Fruit fly (Drosophila melanogaster) whole organism, larva: ENCODE measurements around the gene OS9.

Source experiments
- noc ChIP-seq: fragments of 200-800 bp; sonication (Bioruptor generic); optimal IDR thresholded peaks from 3 replicates; lab custom pipeline; 2019; ENCODE audit warnings: missing biosample characterization, mild to moderate bottlenecking, missing genetic modification characterization, moderate library complexity

OS9 gene

DNA sequence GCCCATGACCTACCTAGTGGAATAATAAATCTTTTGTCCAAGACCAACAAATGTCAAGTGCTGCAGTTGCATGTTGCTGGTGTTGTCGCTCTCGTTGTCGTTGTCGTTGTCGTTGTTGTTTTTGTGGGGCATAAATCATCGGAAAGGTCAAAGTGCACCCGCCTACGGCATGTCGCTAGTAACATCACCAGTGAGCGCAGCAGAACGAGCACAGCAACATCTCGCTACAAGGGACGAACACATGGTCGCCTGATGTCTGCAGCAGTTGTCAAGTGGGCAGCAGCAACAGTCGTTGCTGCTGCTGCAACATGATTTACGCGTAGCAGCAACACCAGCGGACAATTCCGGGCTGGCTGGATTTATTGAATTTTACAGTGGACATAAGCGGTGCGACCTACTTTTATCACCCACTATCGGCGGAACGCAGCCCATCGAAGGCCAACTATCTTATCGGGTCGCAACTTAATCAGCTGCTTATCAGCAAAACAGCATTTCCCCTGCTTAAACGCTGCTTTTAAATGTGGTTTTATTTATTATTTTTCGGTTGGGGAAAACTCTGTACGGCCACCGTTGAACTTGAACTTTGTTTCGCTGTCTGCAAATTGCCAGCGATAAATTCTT lies 14.7 kb downstream of the OS9 start:
- peak; percentile 2 for TF ChIP-seq noc (tag; lab: Kevin White, UChicago)

DNA sequence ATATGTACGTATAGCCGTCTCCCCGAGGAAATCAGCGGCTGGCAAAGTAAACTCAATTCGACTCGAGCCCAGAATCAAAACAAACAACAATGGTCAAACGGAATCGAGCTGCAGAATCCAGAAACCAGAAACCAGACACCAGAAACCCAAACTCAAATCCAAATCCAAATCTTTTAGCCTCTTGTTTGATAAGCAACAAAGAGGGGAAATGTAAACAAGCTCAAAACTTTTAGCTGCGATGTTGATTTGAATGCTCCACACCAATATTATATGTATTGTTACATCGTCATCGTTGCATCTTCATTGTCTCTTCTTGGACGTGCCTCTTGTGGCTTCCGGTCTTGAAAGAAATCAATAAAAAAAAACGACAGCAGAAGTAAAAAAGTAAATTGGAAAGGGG lies 16.7 kb downstream of the OS9 start:
- no peak for TF ChIP-seq noc (tag; lab: Kevin White, UChicago)

DNA sequence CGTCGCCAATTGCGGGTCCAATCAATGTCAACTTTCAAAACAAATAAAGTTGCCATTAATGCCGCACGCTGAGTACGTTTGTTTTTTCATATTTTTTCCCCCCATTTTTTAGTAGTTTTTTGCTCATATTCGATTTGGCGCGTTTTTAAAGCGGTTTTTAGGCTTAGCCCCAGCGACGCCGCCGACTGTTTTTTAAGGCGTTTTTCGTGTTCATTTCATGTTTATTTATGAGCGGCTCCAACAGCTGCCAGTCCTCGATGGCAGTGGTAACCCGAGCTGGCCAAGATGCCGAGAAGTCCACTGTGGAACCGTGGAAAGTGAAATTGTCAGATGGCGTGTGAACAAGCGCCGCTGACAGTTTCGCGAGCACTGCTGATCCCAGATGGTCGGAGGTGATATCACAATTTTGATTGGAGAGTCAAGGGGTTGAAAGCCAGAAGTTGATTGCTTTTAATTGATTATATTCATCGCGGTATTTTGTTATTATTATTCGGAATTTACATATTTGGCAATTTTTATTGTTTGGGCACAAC lies 18.3 kb downstream of the OS9 start:
- TF ChIP-seq noc (tag; lab: Kevin White, UChicago) = no peak

DNA sequence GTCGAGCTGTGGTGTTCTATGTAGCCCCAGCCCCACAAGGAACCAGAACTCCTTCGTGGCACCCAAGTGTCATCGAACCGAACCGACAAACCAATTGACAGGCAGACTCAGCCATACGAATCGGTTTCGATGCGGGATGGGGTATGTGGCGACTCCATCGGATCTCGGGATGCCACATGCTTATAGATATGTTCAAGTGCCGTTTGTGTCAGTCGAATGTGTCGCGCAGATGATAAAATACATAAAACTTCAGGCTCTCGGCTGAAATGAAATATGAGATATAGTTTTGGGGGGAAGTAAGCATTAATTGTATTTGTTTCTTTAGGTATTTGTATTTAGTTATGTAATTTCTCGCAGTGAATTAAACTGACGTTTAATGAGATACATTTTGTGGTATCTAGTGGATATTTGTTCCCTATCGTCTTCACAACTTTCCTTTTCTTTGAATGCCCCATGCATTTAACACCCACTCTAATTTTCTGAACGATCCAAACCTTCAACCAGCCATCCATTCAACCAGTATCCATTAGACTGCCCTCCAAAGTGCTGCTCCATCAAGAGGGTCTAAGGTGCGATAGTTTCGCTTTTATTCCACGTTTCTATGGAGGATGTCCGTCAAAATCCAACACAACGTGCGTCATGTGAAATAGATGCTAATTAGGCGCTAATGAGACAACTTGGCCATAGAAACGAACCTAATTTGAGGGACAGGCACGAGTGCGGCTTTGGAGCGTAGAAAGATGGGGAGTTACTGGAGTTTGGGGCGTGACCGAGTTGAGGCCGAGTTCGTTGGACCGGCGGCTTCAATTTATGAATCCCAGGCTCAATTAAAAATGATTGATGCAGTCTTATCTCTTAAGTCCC lies 21.8 kb downstream of the OS9 start:
- TF ChIP-seq noc (tag; lab: Kevin White, UChicago) = no peak

DNA sequence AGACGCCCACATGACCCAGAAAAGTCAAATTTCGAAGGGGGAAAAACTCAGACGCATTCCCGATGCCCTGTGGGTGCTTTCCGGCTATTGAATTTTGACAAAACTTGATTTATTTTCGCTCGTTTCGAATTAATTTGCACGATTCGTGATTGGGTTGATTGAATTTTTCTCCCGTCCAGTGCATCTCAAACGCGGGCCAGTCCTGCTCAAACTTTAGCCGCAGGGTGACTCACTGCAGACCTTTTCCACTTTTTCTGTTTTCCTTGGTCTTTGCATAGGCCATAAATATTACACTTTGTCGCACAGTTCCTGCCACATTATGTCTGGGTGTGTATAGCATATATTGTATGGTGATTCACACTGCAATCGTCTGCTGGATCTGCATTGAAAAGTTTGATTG lies 23.2 kb downstream of the OS9 start:
- TF ChIP-seq noc (tag; lab: Kevin White, UChicago) = no peak

DNA sequence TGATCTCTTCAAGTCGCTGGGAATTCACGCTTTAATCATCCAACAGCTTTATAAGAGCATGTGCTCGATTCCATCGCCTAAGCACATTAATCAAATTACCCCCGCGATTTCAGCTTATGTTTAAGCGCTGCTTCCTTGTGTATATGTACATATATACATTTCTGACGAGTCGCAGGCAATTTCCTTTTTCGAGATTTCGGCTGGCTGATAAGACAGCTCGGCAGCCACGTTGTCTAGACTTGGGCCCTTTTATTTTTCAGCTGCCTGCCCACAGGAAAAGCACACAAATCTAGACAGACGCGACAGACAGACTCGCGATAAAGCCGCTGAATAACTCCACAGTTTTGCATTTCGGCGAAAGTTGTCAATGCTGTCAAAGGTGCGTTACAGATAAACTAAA lies 23.8 kb downstream of the OS9 start:
- TF ChIP-seq noc (tag; lab: Kevin White, UChicago) = no peak

DNA sequence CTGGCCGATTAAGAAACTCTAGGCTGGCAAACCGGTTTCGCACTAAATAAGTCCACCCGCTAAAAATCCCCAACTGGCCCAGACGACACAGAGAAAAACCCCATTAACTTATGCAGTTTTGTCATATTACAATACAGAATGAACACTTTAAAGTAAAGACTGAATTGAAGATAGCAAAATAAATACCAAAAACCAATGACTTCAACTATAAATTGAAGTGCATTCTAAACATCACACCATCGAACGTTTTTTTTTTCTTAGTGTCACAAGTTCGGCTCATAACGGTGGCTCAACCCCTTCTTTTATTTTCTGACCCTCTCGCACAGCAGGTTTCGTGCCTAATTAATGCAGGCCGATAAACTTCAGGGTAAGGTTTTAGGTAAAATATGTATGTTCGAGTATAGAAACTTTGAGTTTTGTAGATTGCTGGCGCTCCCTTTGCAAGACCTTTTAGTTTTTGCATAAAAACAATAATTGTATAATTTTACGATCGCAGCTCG lies 24.9 kb downstream of the OS9 start:
- TF ChIP-seq noc (tag; lab: Kevin White, UChicago) = peak; percentile 78

DNA sequence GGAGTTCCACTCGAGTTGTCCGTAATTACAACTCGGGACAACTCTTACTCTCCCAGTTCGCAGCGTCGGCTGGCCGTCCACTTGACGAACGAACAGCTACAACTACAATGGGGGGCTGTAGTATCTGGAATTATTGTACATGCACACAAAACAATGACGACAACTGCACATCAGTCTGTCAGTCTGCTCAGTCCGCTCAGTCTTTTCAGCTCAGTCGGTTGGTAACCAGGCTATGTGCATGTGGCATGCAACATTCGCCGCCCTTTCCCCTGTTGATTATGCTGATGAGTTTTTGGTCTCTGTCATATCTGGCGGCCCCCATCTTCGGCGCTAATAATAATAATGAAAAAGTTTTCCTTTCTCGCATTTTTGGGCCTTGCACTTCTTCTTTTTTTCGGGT lies 26.3 kb downstream of the OS9 start:
- TF ChIP-seq noc (tag; lab: Kevin White, UChicago) = no peak

DNA sequence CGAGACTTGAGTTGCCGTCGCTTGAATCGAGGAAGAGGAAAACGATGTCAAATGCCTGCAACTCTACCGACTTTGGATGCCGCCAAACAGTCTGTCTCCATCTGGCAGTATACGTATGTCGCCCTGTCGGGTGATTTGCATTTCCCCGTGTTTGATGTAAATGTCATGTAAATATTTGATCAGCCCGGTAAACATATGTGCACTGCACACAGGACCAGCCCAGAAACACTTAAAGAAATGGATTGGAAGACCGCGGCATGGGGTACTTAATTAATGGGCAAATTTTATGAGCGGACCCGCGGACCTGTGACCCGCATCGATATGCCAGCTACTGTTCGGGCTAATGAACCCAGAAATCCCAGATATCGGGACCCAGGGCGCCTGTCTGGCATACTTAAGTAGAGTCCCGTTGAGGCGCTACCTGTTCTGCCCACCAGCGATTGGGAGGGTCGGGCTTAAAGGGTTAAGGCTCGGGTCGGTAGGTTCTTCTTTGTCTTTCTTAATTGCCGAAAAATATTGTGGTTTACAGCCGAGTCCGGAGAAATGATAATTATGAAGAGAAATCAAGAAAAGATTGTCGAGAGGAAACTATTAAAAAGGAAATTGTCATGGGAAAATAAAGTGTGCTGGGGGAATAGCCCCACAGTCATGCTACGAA lies 28.4 kb downstream of the OS9 start:
- TF ChIP-seq noc (tag; lab: Kevin White, UChicago) = no peak

DNA sequence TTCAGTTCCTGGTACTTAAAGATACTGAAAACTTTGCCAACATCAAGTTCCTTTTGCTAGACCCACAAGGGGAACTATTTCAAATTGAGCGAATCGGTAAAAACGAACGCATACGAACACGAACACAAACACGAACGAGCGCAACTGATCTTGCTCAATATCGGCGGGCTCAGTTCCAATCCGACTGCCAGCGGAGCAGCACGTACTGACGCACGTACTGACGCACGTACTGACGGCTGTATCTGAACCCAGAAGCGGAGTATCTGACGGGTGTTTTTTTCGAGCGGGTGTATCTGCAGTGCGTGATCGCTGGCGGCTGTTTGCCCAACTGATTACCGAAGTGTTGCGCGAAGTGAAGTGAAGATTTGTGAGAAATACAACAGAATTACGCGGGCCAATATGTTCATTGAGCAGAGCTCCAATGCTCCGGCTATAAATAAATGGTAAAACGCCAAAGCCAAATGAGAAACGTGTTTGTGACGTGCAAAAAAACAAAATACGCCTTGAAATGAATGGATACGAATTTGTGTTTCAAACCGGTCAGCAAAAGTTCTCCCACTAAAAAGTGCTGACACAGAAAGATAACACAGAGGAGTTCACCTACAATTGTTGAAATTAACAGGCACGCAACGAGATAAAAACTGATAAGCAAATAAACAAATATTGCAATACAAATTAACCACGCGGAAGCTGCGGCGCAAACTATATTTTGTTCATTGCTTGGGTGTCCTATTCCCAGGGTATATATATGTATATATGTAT lies 31.0 kb downstream of the OS9 start:
- peak; percentile 58 for TF ChIP-seq noc (tag; lab: Kevin White, UChicago)

DNA sequence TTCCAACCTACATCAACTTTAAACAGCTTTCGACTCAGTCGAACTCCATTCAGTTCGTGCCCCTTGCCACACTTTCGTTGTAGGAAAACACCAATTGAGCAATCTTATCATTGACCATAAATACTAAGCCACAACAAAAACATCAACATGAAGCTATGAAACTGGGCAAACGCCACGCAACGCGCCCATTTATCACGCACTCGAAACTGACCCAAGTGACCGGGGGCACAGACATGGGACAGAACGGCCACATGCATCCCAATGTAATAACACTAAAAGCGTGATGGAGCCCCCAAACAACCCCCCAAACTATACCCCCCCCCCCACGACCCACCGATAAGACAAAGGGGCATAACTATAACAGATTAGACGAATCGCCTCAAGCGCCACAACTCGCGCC lies 33.8 kb downstream of the OS9 start:
- no peak for TF ChIP-seq noc (tag; lab: Kevin White, UChicago)

DNA sequence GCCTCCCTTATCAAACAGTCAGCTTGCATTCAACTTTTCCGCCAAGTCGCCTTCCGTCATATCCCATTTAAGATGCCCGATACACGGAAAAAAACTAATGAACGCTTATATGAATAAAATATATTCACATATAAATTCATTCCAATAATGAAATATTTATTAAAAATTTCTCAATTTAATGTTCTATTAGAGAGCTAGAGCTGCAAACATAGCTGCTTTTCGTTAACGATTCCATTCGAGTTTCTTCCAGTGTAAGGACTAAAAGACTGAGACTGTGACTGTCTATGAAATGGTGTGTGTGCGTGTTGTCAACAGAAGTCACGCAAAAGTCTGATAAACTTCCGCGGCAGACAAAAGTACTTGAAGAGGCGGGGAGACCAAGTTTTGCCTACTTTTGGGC lies 36.2 kb downstream of the OS9 start:
- TF ChIP-seq noc (tag; lab: Kevin White, UChicago) = peak; percentile 8

DNA sequence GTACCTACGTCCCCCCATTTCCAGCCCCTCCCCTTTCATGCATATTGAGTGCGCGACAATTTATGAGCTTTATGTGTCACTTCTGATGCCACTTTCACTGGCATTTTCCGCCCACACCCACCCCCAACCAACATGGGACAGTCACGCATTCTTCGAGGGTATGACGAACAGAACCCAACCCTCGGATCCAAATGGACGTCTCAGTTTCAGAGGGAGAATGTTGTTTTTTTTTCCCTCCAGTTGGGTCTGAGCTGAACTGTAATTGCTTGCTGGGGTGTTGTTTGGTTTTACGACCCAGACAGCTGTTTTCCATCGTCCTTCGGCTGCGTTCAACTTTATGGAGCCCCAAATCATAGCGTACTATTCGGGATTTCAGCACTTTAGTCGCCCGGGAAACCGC lies 42.5 kb downstream of the OS9 start:
- no peak for TF ChIP-seq noc (tag; lab: Kevin White, UChicago)

DNA sequence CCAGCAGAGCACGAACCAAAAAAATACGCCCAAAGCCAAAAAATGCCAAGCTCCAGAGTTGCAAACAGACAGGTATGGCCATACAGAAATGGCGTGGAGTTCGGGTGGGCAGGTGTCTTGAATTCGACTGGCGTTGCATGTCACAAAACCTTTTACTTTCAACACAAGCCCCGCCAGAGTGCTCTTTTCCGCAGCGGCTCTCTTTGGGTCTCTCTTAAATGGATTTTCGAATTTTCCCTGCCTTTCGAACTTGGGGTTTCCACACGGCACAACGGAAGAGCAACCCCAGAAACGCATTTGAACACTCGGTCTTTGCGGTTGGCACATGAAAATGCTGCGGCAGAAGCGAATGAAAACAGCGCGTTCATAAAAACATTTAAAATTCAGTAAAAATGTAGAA lies 48.5 kb downstream of the OS9 start:
- no peak for TF ChIP-seq noc (tag; lab: Kevin White, UChicago)

DNA sequence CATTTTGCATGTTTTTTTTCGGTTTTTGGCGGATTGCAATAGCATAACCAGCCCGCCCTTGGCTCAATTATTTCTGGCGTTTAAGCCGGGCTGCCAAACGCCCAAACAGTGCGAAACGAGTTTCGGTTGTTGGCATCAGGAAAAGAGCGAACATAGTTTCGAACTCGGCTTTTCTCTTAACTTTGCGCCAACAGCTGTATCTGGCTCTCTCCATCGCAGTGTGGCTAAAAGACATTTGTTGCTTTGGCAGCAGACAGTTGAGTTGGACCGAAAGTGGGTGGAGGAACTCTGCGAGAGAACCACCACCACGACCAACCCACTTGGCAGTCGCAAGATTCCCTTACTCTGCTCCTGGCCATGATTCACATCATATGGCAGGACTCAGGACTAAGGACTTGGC lies 49.3 kb downstream of the OS9 start:
- no peak for TF ChIP-seq noc (tag; lab: Kevin White, UChicago)
